Worm (Caenorhabditis elegans): ENCODE data around the gene R08D7.5.
A peak's percentile ranks its signal among the peaks of the same experiment; 100 is the strongest.

Gene R08D7.5

DNA sequence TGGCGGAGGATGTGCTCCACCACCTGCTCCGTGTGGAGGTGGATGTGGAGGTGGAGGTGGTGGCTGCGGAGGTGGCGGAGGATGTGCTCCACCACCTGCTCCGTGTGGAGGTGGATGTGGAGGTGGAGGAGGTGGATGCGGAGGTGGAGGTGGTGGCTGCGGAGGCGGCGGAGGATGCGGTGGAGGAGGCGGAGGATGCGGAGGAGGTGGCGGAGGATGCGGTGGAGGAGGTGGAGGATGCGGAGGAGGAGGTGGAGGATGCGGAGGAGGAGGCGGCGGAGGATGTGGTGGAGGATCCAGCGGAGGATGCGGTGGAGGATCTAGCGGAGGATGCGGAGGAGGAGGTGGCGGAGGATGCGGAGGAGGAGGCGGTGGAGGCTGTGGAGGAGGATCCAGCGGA lies 11.5 kb upstream of the R08D7.5 start:
- TF ChIP-seq alr-1 (tag; optimal IDR thresholded peaks at IDR 0.05; ENCODE audit: borderline replicate concordance) (no peak), ceh-8 (GFP tag; optimal IDR thresholded peaks at IDR 0.05) (peak; percentile 68), ceh-88 (GFP tag; IDR thresholded peaks at IDR 0.05) (no peak)

ce11 chrIII:8964684-8965283 lies 9.1 kb upstream of the R08D7.5 start:
- no peak for TF ChIP-seq efl-1 (optimal IDR thresholded peaks at IDR 0.05)
- TF ChIP-seq efl-1 (GFP tag; optimal IDR thresholded peaks at IDR 0.05 in 1 of 2): peak in 1 of 2 experiments; percentile 38
- TF ChIP-seq ceh-8 (GFP tag; optimal IDR thresholded peaks at IDR 0.05): peak; percentile 45
- TF ChIP-seq vab-15 (tag; optimal IDR thresholded peaks at IDR 0.05): no peak
- no peak for TF ChIP-seq lin-39 (tag; optimal IDR thresholded peaks at IDR 0.05)
- TF ChIP-seq lsy-2 (tag; optimal IDR thresholded peaks at IDR 0.05): no peak

DNA sequence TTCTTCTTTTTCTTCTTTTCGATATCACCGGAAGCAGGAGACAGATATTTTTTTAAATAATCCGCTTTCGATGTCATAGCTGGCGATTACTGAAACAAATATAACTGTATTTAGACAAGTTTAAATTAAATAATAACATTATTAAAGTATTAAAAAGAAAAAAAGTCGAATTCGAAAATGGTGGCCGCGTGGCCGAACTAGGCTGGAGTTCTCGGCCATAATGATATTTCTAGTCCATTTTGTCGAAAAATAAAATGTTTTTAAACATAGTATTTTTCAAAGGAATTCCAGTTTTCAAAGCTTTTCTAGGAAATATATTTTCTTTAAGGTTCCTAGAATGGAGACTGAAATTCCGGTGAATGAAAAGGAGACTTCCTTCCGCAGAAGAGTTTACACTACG lies 6.3 kb upstream of the R08D7.5 start, which contains the start of the genes bud-13 and rpap-2:
Gene bud-13 (minus strand): TSS at position 89 of the 400 bp plus-strand sequence.
Gene rpap-2 (plus strand): TSS at position 329 of the 400 bp plus-strand sequence.
- TF ChIP-seq skn-1 (tag; optimal IDR thresholded peaks at IDR 0.05) (no peak), efl-3 (GFP tag; optimal IDR thresholded peaks at IDR 0.05) (no peak), hlh-17 (GFP tag; optimal IDR thresholded peaks at IDR 0.05; ENCODE audit: borderline replicate concordance) (no peak), ceh-90 (tag; optimal IDR thresholded peaks at IDR 0.05) (peak; percentile 65), sox-4 (tag; optimal IDR thresholded peaks at IDR 0.05) (no peak), ztf-11 (tag; optimal IDR thresholded peaks at IDR 0.05) (no peak), nhr-28 (tag; optimal IDR thresholded peaks at IDR 0.05) (no peak), nhr-47 (tag; optimal IDR thresholded peaks at IDR 0.05) (peak; percentile 27), fkh-4 (tag; optimal IDR thresholded peaks at IDR 0.05; ENCODE audit: borderline replicate concordance) (peak; percentile 32), mdl-1 (tag; optimal IDR thresholded peaks at IDR 0.05) (no peak), lin-13 (GFP tag; optimal IDR thresholded peaks at IDR 0.05) (no peak), rnt-1 (tag; optimal IDR thresholded peaks at IDR 0.05) (peak; percentile 63), egl-13 (tag; optimal IDR thresholded peaks at IDR 0.05) (no peak), nhr-84 (tag; optimal IDR thresholded peaks at IDR 0.05) (no peak), efl-1 (optimal IDR thresholded peaks at IDR 0.05) (no peak), efl-1 (GFP tag; optimal IDR thresholded peaks at IDR 0.05 in 1 of 2) (peak in 1 of 2 experiments; percentile 11), nhr-20 (tag; optimal IDR thresholded peaks at IDR 0.05) (no peak), nhr-76 (tag; optimal IDR thresholded peaks at IDR 0.05) (no peak), dpl-1 (GFP tag; optimal IDR thresholded peaks at IDR 0.05) (peak in 1 of 3 experiments; percentile 12), irx-1 (tag; optimal IDR thresholded peaks at IDR 0.05) (no peak), zip-4 (GFP tag; optimal IDR thresholded peaks at IDR 0.05) (no peak), C16A3.4 (tag; optimal IDR thresholded peaks at IDR 0.05) (no peak), lir-3 (tag; optimal IDR thresholded peaks at IDR 0.05; ENCODE audit: poor library complexity) (peak; percentile 27), mep-1 (tag; optimal IDR thresholded peaks at IDR 0.05) (peak; percentile 15)

ce11 chrIII:8971255-8972020 lies 2.5 kb upstream of the R08D7.5 start, which contains the start of the genes eif-3.D and R08D7.4:
Gene eif-3.D (minus strand): TSS chrIII:8971578.
Gene R08D7.4 (plus strand): TSS chrIII:8971892.
- no peak for TF ChIP-seq unc-62 (GFP tag; optimal IDR thresholded peaks at IDR 0.05)
- no peak for TF ChIP-seq egl-13 (tag; optimal IDR thresholded peaks at IDR 0.05)
- TF ChIP-seq nhr-28 (tag; optimal IDR thresholded peaks at IDR 0.05): no peak
- peak; percentile 67 to 78 for TF ChIP-seq efl-1 (optimal IDR thresholded peaks at IDR 0.05)
- TF ChIP-seq efl-1 (GFP tag; optimal IDR thresholded peaks at IDR 0.05 in 1 of 2): peak; percentile 69 to 96
- TF ChIP-seq jun-1 (tag; optimal IDR thresholded peaks at IDR 0.05): no peak
- TF ChIP-seq isw-1 (GFP tag; IDR thresholded peaks at IDR 0.05): no peak; the same call in 1 of the 2 replicates
- no peak for TF ChIP-seq ces-1 (GFP tag; optimal IDR thresholded peaks at IDR 0.05)
- TF ChIP-seq sptf-1 (tag; optimal IDR thresholded peaks at IDR 0.05): no peak
- no peak for TF ChIP-seq nhr-237 (tag; optimal IDR thresholded peaks at IDR 0.05)
- TF ChIP-seq fkh-10 (GFP tag; optimal IDR thresholded peaks at IDR 0.05): no peak
- TF ChIP-seq ceh-8 (GFP tag; optimal IDR thresholded peaks at IDR 0.05): no peak
- TF ChIP-seq dsc-1 (tag; optimal IDR thresholded peaks at IDR 0.05): peak; percentile 60
- TF ChIP-seq nhr-20 (tag; optimal IDR thresholded peaks at IDR 0.05): peak; percentile 70
- TF ChIP-seq rnt-1 (tag; optimal IDR thresholded peaks at IDR 0.05): peak; percentile 88
- peak; percentile 22 for TF ChIP-seq ztf-4 (tag; optimal IDR thresholded peaks at IDR 0.05)
- peak; percentile 57 for TF ChIP-seq nhr-90 (tag; optimal IDR thresholded peaks at IDR 0.05; ENCODE audit: poor library complexity)
- no peak for TF ChIP-seq mab-9 (GFP tag; IDR thresholded peaks at IDR 0.05)
- TF ChIP-seq C04F5.9 (tag; optimal IDR thresholded peaks at IDR 0.05): peak; percentile 70
- TF ChIP-seq lin-14 (GFP tag; optimal IDR thresholded peaks at IDR 0.05): peak; percentile 52
- peak; percentile 59 for TF ChIP-seq xbp-1 (tag; optimal IDR thresholded peaks at IDR 0.05)
